Worm (Caenorhabditis elegans): ENCODE measurements around the gene eif-3.G.

DNA sequence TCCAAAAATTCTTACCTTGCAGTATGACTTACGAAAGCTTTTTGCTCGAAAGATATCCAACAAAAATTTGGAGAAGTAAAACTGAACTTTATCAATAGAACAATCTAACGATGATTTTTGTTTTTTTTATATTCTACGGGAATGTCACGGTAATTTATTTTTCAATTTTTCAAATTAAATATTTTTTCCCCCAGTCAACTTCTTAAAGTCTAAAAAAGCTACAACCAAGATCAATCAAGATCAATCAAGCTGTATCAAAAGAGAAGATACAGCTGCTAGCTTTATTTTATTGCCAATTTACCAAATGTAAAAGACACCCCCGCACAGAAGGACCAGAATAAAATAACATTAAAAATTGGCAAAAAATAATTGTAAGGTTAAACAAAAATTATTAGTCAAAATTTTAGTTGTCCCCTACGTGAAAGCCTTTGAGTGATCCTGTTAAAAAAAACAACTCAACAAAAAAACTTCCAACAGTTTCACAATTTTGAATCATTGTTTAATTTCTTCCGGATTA is 32.8 kb downstream of the eif-3.G start, which contains the start of the genes M05D6.1 and M05D6.3:
- no peak for TF ChIP-seq hnd-1 (tag; optimal IDR thresholded peaks at IDR 0.05)
- TF ChIP-seq ceh-36 (tag; optimal IDR thresholded peaks at IDR 0.05) = no peak
- no peak for TF ChIP-seq tra-4 (tag; optimal IDR thresholded peaks at IDR 0.05)
- no peak for TF ChIP-seq aly-1 (tag; optimal IDR thresholded peaks at IDR 0.05)
- no peak for TF ChIP-seq ama-1 (optimal IDR thresholded peaks at IDR 0.05)
- no peak for TF ChIP-seq flt-1 (GFP tag; IDR thresholded peaks at IDR 0.05)

Measured in whole organism, early embryonic.